Worm (Caenorhabditis elegans): ENCODE measurements around the gene F36G9.13.

ce11 chrV:16022600-16022999 is 39.5 kb downstream of the F36G9.13 start:
- TF ChIP-seq ztf-11 (tag; optimal IDR thresholded peaks at IDR 0.05): no peak
- TF ChIP-seq ZK337.2 (GFP tag; IDR thresholded peaks at IDR 0.05): 0 out of 2 replicates have a peak, but pooled peaks have one; percentile 18
- TF ChIP-seq F10B5.3 (tag; optimal IDR thresholded peaks at IDR 0.05): no peak
- TF ChIP-seq lin-13 (GFP tag; optimal IDR thresholded peaks at IDR 0.05): no peak
- TF ChIP-seq aly-2 (tag; optimal IDR thresholded peaks at IDR 0.05): no peak
- TF ChIP-seq mdl-1 (tag; optimal IDR thresholded peaks at IDR 0.05): no peak
- no peak for TF ChIP-seq lin-15B (tag; optimal IDR thresholded peaks at IDR 0.05)
- TF ChIP-seq zag-1 (tag; optimal IDR thresholded peaks at IDR 0.05): no peak
